Worm (Caenorhabditis elegans) whole organism, midembryonic: ENCODE results near the gene C05B5.12.

ENCODE experiments used
- cog-1 ChIP-seq: sonication (generic microtip); optimal IDR thresholded peaks from 2 replicates; lab custom pipeline; 2016; ENCODE audit warnings: missing genetic modification characterization, missing compliant biosample characterization
- flt-1 ChIP-seq: fragments of 200-800 bp; sonication (Bioruptor generic); IDR thresholded peaks from 2 replicates; pipeline ENCODE4 v1.3.6; 2022; ENCODE audit warnings: missing genetic modification characterization, missing compliant biosample characterization
- klf-2 ChIP-seq: fragments of 200-800 bp; sonication (Bioruptor generic); conservative IDR thresholded peaks from 2 replicates; pipeline ENCODE4 v1.3.6; 2022; ENCODE audit warnings: missing genetic modification reagents, missing genetic modification characterization, missing compliant biosample characterization
- med-1 ChIP-seq: sonication (generic microtip); optimal IDR thresholded peaks from 2 replicates; lab custom pipeline; 2017; ENCODE audit warnings: missing genetic modification characterization, mild to moderate bottlenecking, missing compliant biosample characterization, antibody characterized with exemption, missing genetic modification reagents; ENCODE audit not compliant: insufficient read depth
- ref-1 ChIP-seq: fragments of 200-800 bp; sonication (Bioruptor generic); conservative IDR thresholded peaks from 2 replicates; pipeline ENCODE4 v1.3.6; 2022; ENCODE audit warnings: missing genetic modification reagents, missing genetic modification characterization, missing compliant biosample characterization
- tab-1 ChIP-seq: fragments of 200-800 bp; sonication (Bioruptor generic); IDR thresholded peaks from 2 replicates; pipeline ENCODE4 v1.3.6; 2022; ENCODE audit warnings: missing genetic modification characterization, missing compliant biosample characterization
- ztf-23 ChIP-seq: fragments of 200-800 bp; sonication (Bioruptor generic); IDR thresholded peaks from 2 replicates; pipeline ENCODE4 v1.3.6; 2022; ENCODE audit warnings: missing genetic modification reagents, missing genetic modification characterization, missing compliant biosample characterization

DNA sequence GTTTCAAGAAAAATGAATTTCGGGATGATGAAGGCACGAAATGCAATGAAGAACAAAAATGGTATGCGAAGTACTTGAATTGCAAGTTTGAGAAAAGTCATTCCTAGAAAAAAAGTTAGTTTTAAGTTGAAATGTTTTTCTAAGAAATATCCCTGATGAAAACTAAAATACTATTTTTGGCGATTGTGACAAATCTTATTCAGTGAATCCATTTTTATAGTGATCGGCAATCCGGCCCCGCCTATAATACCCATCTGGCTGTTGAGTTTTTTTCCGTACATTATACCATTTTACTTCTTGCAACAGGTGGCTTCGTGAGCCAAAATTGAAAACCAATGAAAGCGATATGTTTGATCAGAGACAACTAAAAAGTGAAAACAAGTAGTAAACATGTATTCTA, 12.1 kb downstream of the C05B5.12 start, which contains the start of gene C05B5.17:
- TF ChIP-seq klf-2 (no peak), med-1 (GFP tag; lab: Kevin White, UChicago) (no peak), cog-1 (no peak), flt-1 (GFP tag; lab: Robert Waterston, UW) (no peak), ref-1 (GFP tag; lab: Robert Waterston, UW) (no peak), tab-1 (GFP tag; lab: Robert Waterston, UW) (no peak), ztf-23 (no peak)
